Worm (Caenorhabditis elegans) whole organism, L4 larva: ENCODE results near the gene ccdc-47.

Source experiments
- F10B5.3 ChIP-seq: sonication (generic microtip); optimal IDR thresholded peaks from 2 replicates; lab custom pipeline; 2016; ENCODE audit warnings: mild to moderate bottlenecking, missing genetic modification characterization, missing compliant biosample characterization
- F26F4.8 ChIP-seq: fragments of 200-800 bp; sonication (Bioruptor generic); conservative IDR thresholded peaks from 2 replicates; pipeline ENCODE4 v1.3.6; 2022; ENCODE audit warnings: missing genetic modification characterization, missing compliant biosample characterization
- F37D6.2 ChIP-seq: sonication (generic microtip); optimal IDR thresholded peaks from 2 replicates; lab custom pipeline; 2016; ENCODE audit warnings: mild to moderate bottlenecking, missing genetic modification characterization, missing compliant biosample characterization
- F44E2.7 ChIP-seq: fragments of 200-800 bp; sonication (Bioruptor generic); IDR thresholded peaks from 2 replicates; pipeline ENCODE4 v2.1.2; 2022; ENCODE audit warnings: missing genetic modification characterization, missing compliant biosample characterization
- Y105C5A.15 ChIP-seq: fragments of 200-800 bp; sonication (Bioruptor generic); IDR thresholded peaks from 2 replicates; pipeline ENCODE4 v1.3.6; 2022; ENCODE audit warnings: missing genetic modification characterization, missing compliant biosample characterization
- Y48G9A.11 ChIP-seq: fragments of 200-800 bp; sonication (Bioruptor generic); IDR thresholded peaks from 2 replicates; pipeline ENCODE4 v1.3.6; 2022; ENCODE audit warnings: missing genetic modification reagents, missing genetic modification characterization, missing compliant biosample characterization
- Y75B8A.6 ChIP-seq: fragments of 200-800 bp; sonication (Bioruptor generic); IDR thresholded peaks from 2 replicates; pipeline ENCODE4 v1.3.6; 2022; ENCODE audit warnings: missing genetic modification reagents, missing genetic modification characterization, missing compliant biosample characterization
- ZK546.5 ChIP-seq, 2 experiments: sonication (generic microtip); optimal IDR thresholded peaks; 2 replicates each; lab custom pipeline; 2017; ENCODE audit warnings: missing biosample characterization in 2 of 2, missing genetic modification characterization in 2 of 2
- ceh-32 ChIP-seq: sonication (generic microtip); optimal IDR thresholded peaks from 2 replicates; lab custom pipeline; 2016; ENCODE audit warnings: mild to moderate bottlenecking, missing genetic modification characterization, missing compliant biosample characterization; ENCODE audit not compliant: poor library complexity
- ceh-44 ChIP-seq: fragments of 200-800 bp; sonication (Bioruptor generic); IDR thresholded peaks from 2 replicates; pipeline ENCODE4 v1.3.6; 2022; ENCODE audit warnings: missing genetic modification reagents, missing genetic modification characterization, missing compliant biosample characterization
- ceh-82 ChIP-seq: sonication (generic microtip); optimal IDR thresholded peaks from 2 replicates; lab custom pipeline; 2017; ENCODE audit warnings: missing biosample characterization, missing genetic modification characterization
- daf-16 ChIP-seq, 3 experiments: sonication (generic microtip); optimal IDR thresholded peaks; 2 replicates each; lab custom pipeline; 2016 to 2017; ENCODE audit warnings: missing genetic modification characterization in 3 of 3, missing genetic modification reagents in 3 of 3, mild to moderate bottlenecking in 2 of 3, missing compliant biosample characterization in 2 of 3, missing biosample characterization in 1 of 3, moderate library complexity in 1 of 3
- daf-19 ChIP-seq: fragments of 200-800 bp; sonication (Bioruptor generic); conservative IDR thresholded peaks from 2 replicates; pipeline ENCODE4 v1.3.6; 2022; ENCODE audit warnings: missing genetic modification characterization, missing compliant biosample characterization
- daf-8 ChIP-seq: fragments of 200-800 bp; sonication (Bioruptor generic); IDR thresholded peaks from 2 replicates; pipeline ENCODE4 v1.3.6; 2022; ENCODE audit warnings: missing genetic modification characterization, missing compliant biosample characterization
- dmd-8 ChIP-seq: fragments of 200-800 bp; sonication (Bioruptor generic); IDR thresholded peaks from 2 replicates; pipeline ENCODE4 v1.3.6; 2022; ENCODE audit warnings: missing genetic modification characterization, missing compliant biosample characterization
- dmd-9 ChIP-seq: fragments of 200-800 bp; sonication (Bioruptor generic); IDR thresholded peaks from 2 replicates; pipeline ENCODE4 v1.3.6; 2022; ENCODE audit warnings: missing genetic modification reagents, missing genetic modification characterization, missing compliant biosample characterization
- dpl-1 ChIP-seq: fragments of 150-350 bp; optimal IDR thresholded peaks from 2 replicates; lab custom pipeline; 2014; ENCODE audit warnings: missing biosample characterization, missing genetic modification reagents, missing genetic modification characterization
- fos-1 ChIP-seq: fragments of 150-350 bp; optimal IDR thresholded peaks from 2 replicates; lab custom pipeline; 2014; ENCODE audit warnings: missing biosample characterization, missing genetic modification characterization
- hlh-11 ChIP-seq: fragments of 200-800 bp; sonication (Bioruptor generic); optimal IDR thresholded peaks from 2 replicates; lab custom pipeline; 2018; ENCODE audit warnings: mild to moderate bottlenecking, missing genetic modification characterization, missing compliant biosample characterization
- hlh-30 ChIP-seq: sonication (generic microtip); optimal IDR thresholded peaks from 2 replicates; lab custom pipeline; 2017; ENCODE audit warnings: antibody characterized with exemption, mild to moderate bottlenecking, missing genetic modification characterization, missing compliant biosample characterization; ENCODE audit not compliant: insufficient read depth
- hmg-1.1 ChIP-seq: fragments of 200-800 bp; sonication (Bioruptor generic); IDR thresholded peaks from 2 replicates; pipeline ENCODE4 v1.3.6; 2022; ENCODE audit warnings: missing genetic modification reagents, missing genetic modification characterization, missing compliant biosample characterization
- jun-1 ChIP-seq: fragments of 150-350 bp; optimal IDR thresholded peaks from 2 replicates; lab custom pipeline; 2014; ENCODE audit warnings: missing biosample characterization, missing genetic modification reagents, missing genetic modification characterization
- lin-1 ChIP-seq: fragments of 200-800 bp; sonication (Bioruptor generic); IDR thresholded peaks from 2 replicates; pipeline ENCODE4 v1.3.6; 2022; ENCODE audit warnings: missing genetic modification reagents, missing genetic modification characterization, missing compliant biosample characterization
- lin-13 ChIP-seq: fragments of 150-350 bp; optimal IDR thresholded peaks from 2 replicates; lab custom pipeline; 2014; ENCODE audit warnings: missing biosample characterization, missing genetic modification reagents, missing genetic modification characterization
- lin-38 ChIP-seq: fragments of 200-800 bp; sonication (Bioruptor generic); IDR thresholded peaks from 2 replicates; pipeline ENCODE4 v1.3.6; 2022; ENCODE audit warnings: missing genetic modification reagents, missing genetic modification characterization, missing compliant biosample characterization
- lin-39 ChIP-seq: fragments of 150-350 bp; optimal IDR thresholded peaks from 2 replicates; lab custom pipeline; 2014; ENCODE audit warnings: missing biosample characterization, missing genetic modification reagents, missing genetic modification characterization
- lir-3 ChIP-seq: sonication (generic microtip); optimal IDR thresholded peaks from 2 replicates; lab custom pipeline; 2016; ENCODE audit warnings: mild to moderate bottlenecking, missing genetic modification characterization, missing compliant biosample characterization
- mxl-3 ChIP-seq: fragments of 200-800 bp; sonication (Bioruptor generic); optimal IDR thresholded peaks from 2 replicates; lab custom pipeline; 2018; ENCODE audit warnings: mild to moderate bottlenecking, missing genetic modification characterization, missing compliant biosample characterization
- nhr-11 ChIP-seq: fragments of 150-350 bp; optimal IDR thresholded peaks from 2 replicates; lab custom pipeline; 2014; ENCODE audit warnings: missing biosample characterization, missing genetic modification characterization
- nhr-111 ChIP-seq: fragments of 200-800 bp; sonication (Bioruptor generic); optimal IDR thresholded peaks from 2 replicates; lab custom pipeline; 2018; ENCODE audit warnings: mild to moderate bottlenecking, missing genetic modification characterization, missing compliant biosample characterization
- nhr-237 ChIP-seq: sonication (generic microtip); optimal IDR thresholded peaks from 2 replicates; lab custom pipeline; 2017; ENCODE audit warnings: missing biosample characterization, missing genetic modification characterization
- nhr-41 ChIP-seq: fragments of 200-800 bp; sonication (Bioruptor generic); IDR thresholded peaks from 2 replicates; pipeline ENCODE4 v1.3.6; 2022; ENCODE audit warnings: missing genetic modification reagents, missing genetic modification characterization, missing compliant biosample characterization
- nhr-76 ChIP-seq: fragments of 150-350 bp; optimal IDR thresholded peaks from 2 replicates; lab custom pipeline; 2014; ENCODE audit warnings: missing biosample characterization, missing genetic modification characterization
- nhr-77 ChIP-seq: fragments of 150-350 bp; optimal IDR thresholded peaks from 2 replicates; lab custom pipeline; 2014; ENCODE audit warnings: missing biosample characterization, missing genetic modification characterization
- pqm-1 ChIP-seq: sonication (generic microtip); optimal IDR thresholded peaks from 2 replicates; lab custom pipeline; 2017; ENCODE audit warnings: missing biosample characterization, missing genetic modification characterization
- set-16 ChIP-seq: fragments of 200-800 bp; sonication (Bioruptor generic); IDR thresholded peaks from 2 replicates; pipeline ENCODE4 v1.3.6; 2022; ENCODE audit warnings: missing genetic modification reagents, missing genetic modification characterization, missing compliant biosample characterization
- skn-1 ChIP-seq: fragments of 150-350 bp; optimal IDR thresholded peaks from 2 replicates; lab custom pipeline; 2014; ENCODE audit warnings: missing biosample characterization, missing genetic modification characterization
- tra-1 ChIP-seq: fragments of 200-800 bp; sonication (Bioruptor generic); IDR thresholded peaks from 2 replicates; pipeline ENCODE4 v1.3.6; 2022; ENCODE audit warnings: missing genetic modification reagents, missing genetic modification characterization, missing compliant biosample characterization
- unc-39 ChIP-seq: sonication (generic microtip); optimal IDR thresholded peaks from 2 replicates; lab custom pipeline; 2017; ENCODE audit warnings: missing biosample characterization, missing genetic modification characterization
- unc-62 ChIP-seq, 3 experiments: fragments of 150-350 bp in 1 of 3; sonication (generic microtip); optimal IDR thresholded peaks in 2 of 3; peaks in 1 of 3; 1 replicate in 1 of 3; 2 replicates in 2 of 3; lab custom pipeline; 2014 to 2017; ENCODE audit warnings: missing biosample characterization in 3 of 3, missing genetic modification characterization in 3 of 3, missing genetic modification reagents in 3 of 3, missing genotype in 1 of 3
- vab-7 ChIP-seq: fragments of 200-800 bp; sonication (Bioruptor generic); IDR thresholded peaks from 2 replicates; pipeline ENCODE4 v1.3.6; 2022; ENCODE audit warnings: missing genetic modification reagents, missing genetic modification characterization, missing compliant biosample characterization
- zfp-2 ChIP-seq: sonication (generic microtip); optimal IDR thresholded peaks from 2 replicates; lab custom pipeline; 2016; ENCODE audit warnings: mild to moderate bottlenecking, missing genetic modification characterization, missing compliant biosample characterization
- zfp-3 ChIP-seq: fragments of 200-800 bp; sonication (Bioruptor generic); conservative IDR thresholded peaks from 2 replicates; pipeline ENCODE4 v1.3.6; 2022; ENCODE audit warnings: missing genetic modification reagents, missing genetic modification characterization, missing compliant biosample characterization
- zip-2 ChIP-seq: fragments of 150-350 bp; optimal IDR thresholded peaks from 2 replicates; lab custom pipeline; 2014; ENCODE audit warnings: missing biosample characterization, missing genetic modification characterization
- ztf-11 ChIP-seq: fragments of 150-350 bp; optimal IDR thresholded peaks from 2 replicates; lab custom pipeline; 2014; ENCODE audit warnings: missing biosample characterization, missing genetic modification characterization

Gene ccdc-47

ce11 chrIII:3926116-3926515 is 9.3 kb downstream of the ccdc-47 start, which contains the start of gene ZK1058.9:
Gene ZK1058.9 (minus strand): TSS chrIII:3926216.
- TF ChIP-seq lir-3 (tag; lab: Kevin White, UChicago) (no peak), F10B5.3 (tag; lab: Kevin White, UChicago) (no peak), zfp-3 (GFP tag; lab: Robert Waterston, UW) (no peak), jun-1 (tag; lab: Kevin White, UChicago) (no peak), ZK546.5 (tag; optimal IDR thresholded peaks at IDR 0.05; lab: Kevin White, UChicago) (no peak), lin-1 (no peak), dmd-9 (GFP tag; lab: Robert Waterston, UW) (no peak), Y75B8A.6 (no peak), dpl-1 (GFP tag; lab: Kevin White, UChicago) (no peak), vab-7 (GFP tag; lab: Robert Waterston, UW) (no peak), ceh-44 (no peak), F37D6.2 (tag; lab: Kevin White, UChicago) (no peak), daf-16 (GFP tag; optimal IDR thresholded peaks at IDR 0.05; lab: Kevin White, UChicago) (no peak), daf-16 (tag; optimal IDR thresholded peaks at IDR 0.05; lab: Kevin White, UChicago) (no peak), zfp-2 (tag; lab: Kevin White, UChicago) (no peak), hlh-30 (tag; lab: Kevin White, UChicago) (no peak)

- TF ChIP-seq pqm-1 (tag; lab: Kevin White, UChicago) (peak; percentile 54), zfp-2 (tag; lab: Kevin White, UChicago) (no peak)
Measured at ce11 chrIII:3926801-3927200, 10.0 kb downstream of the ccdc-47 start.

- TF ChIP-seq daf-16 (GFP tag; optimal IDR thresholded peaks at IDR 0.05; lab: Kevin White, UChicago), result peak in 1 of 2 experiments; percentile 42
- no peak for TF ChIP-seq daf-16 (tag; optimal IDR thresholded peaks at IDR 0.05; lab: Kevin White, UChicago)
- no peak for TF ChIP-seq tra-1 (GFP tag; lab: Robert Waterston, UW)
- TF ChIP-seq dmd-9 (GFP tag; lab: Robert Waterston, UW), result no peak
- TF ChIP-seq hlh-11 (tag; lab: Kevin White, UChicago), result peak; percentile 50
- no peak for TF ChIP-seq ztf-11 (tag; lab: Kevin White, UChicago)
- TF ChIP-seq Y48G9A.11 (GFP tag; lab: Robert Waterston, UW), result no peak
- no peak for TF ChIP-seq jun-1 (tag; lab: Kevin White, UChicago)
- 0 out of 2 replicates have a peak, but pooled peaks have one; percentile 26 for TF ChIP-seq hmg-1.1 (GFP tag; lab: Robert Waterston, UW)
- peak; percentile 28 for TF ChIP-seq mxl-3 (GFP tag; lab: Kevin White, UChicago)
- no peak for TF ChIP-seq nhr-41 (GFP tag; lab: Robert Waterston, UW)
- TF ChIP-seq nhr-11, result peak; percentile 67
- no peak for TF ChIP-seq unc-62 (GFP tag; optimal IDR thresholded peaks at IDR 0.05 in 1 of 2; lab: Kevin White, UChicago)
- no peak for TF ChIP-seq unc-62 (tag; optimal IDR thresholded peaks at IDR 0.05; lab: Kevin White, UChicago)
- no peak for TF ChIP-seq nhr-111 (GFP tag; lab: Kevin White, UChicago)
- TF ChIP-seq daf-19 (GFP tag; lab: Robert Waterston, UW), result no peak
- TF ChIP-seq F44E2.7 (GFP tag; lab: Robert Waterston, UW), result no peak
- no peak for TF ChIP-seq daf-8 (GFP tag; lab: Robert Waterston, UW)
- TF ChIP-seq fos-1, result no peak
- no peak for TF ChIP-seq zip-2 (tag; lab: Kevin White, UChicago)
- no peak for TF ChIP-seq ceh-82 (tag; lab: Kevin White, UChicago)
- TF ChIP-seq skn-1 (tag; lab: Kevin White, UChicago), result no peak
- no peak for TF ChIP-seq nhr-77 (tag; lab: Kevin White, UChicago)
- no peak for TF ChIP-seq F26F4.8
Measured at ce11 chrIII:3927450-3927849, 10.7 kb downstream of the ccdc-47 start.

ce11 chrIII:3928136-3928535 is 11.4 kb downstream of the ccdc-47 start, which contains the start of gene F37A8.1:
Gene F37A8.1 (plus strand): TSS chrIII:3928436.
- TF ChIP-seq lin-39 (no peak), set-16 (no peak), dmd-9 (GFP tag; lab: Robert Waterston, UW) (no peak), dmd-8 (GFP tag; lab: Robert Waterston, UW) (no peak), nhr-76 (no peak), Y48G9A.11 (GFP tag; lab: Robert Waterston, UW) (no peak), unc-39 (no peak), Y105C5A.15 (GFP tag; lab: Robert Waterston, UW) (no peak), tra-1 (GFP tag; lab: Robert Waterston, UW) (no peak), fos-1 (no peak), lin-38 (no peak), nhr-237 (tag; lab: Kevin White, UChicago) (no peak), ceh-32 (tag; lab: Kevin White, UChicago) (no peak), unc-62 (GFP tag; optimal IDR thresholded peaks at IDR 0.05 in 1 of 2; lab: Kevin White, UChicago) (no peak), unc-62 (tag; optimal IDR thresholded peaks at IDR 0.05; lab: Kevin White, UChicago) (no peak), hlh-30 (tag; lab: Kevin White, UChicago) (no peak), lin-13 (GFP tag; lab: Kevin White, UChicago) (no peak), lir-3 (tag; lab: Kevin White, UChicago) (no peak)
- TF ChIP-seq, all 104 proteins: peak for 0
